Worm (Caenorhabditis elegans): ENCODE data around the gene F41B4.1.

DNA sequence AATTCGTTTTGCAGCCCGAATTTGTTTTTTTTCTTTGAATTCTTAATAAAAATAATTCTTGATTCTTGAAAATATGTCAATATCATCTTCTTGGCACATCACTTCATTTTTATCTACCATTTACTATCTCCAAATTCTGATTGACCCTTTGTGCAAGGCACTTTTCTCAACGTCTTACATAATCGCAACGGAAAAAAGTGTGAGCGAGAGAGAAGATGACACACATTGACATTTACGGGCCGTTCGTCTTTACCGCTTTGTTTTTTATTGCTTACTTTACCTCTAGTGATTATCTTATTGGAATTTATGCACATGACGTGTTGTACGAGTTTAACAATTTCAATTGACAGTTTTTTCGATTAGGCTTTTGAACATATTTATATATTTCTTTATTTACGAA, 22.9 kb upstream of the F41B4.1 start:
- TF ChIP-seq W03F9.2 (tag; optimal IDR thresholded peaks at IDR 0.05) (no peak), him-1 (tag; optimal IDR thresholded peaks at IDR 0.05) (no peak)
